Worm (Caenorhabditis elegans): ENCODE measurements around the gene ins-17.

DNA sequence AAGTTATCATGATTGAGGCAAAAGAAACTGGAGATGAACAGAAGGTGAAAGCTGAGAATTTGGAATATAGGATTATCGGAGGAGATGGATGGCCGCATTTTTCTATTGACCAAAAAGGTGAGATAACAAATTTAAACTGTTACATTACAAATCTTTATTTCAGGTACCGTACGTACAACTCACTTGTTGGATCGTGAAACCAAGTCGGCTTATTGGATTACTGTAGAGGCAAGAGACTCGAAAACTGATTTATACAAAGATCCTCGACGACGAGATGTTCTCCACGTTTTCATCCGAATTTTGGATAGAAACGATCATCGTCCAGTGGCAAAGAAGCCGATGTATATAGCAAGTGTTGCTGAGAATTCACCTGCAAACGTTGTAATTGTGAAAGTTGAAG lies 48.6 kb upstream of the ins-17 start:
- TF ChIP-seq tbx-37 (GFP tag; conservative IDR thresholded peaks at IDR 0.05) = no peak
- no peak for TF ChIP-seq F13C5.2 (tag; optimal IDR thresholded peaks at IDR 0.05)
- TF ChIP-seq ama-1 (optimal IDR thresholded peaks at IDR 0.05) = no peak
- no peak for TF ChIP-seq scrt-1 (GFP tag; IDR thresholded peaks at IDR 0.05)
- TF ChIP-seq ceh-36 (tag; optimal IDR thresholded peaks at IDR 0.05) = no peak
- no peak for TF ChIP-seq flt-1 (GFP tag; IDR thresholded peaks at IDR 0.05)
- TF ChIP-seq ceh-13 (GFP tag; optimal IDR thresholded peaks at IDR 0.05) = no peak
- TF ChIP-seq tra-4 (tag; optimal IDR thresholded peaks at IDR 0.05) = no peak
- TF ChIP-seq pes-1 (GFP tag; IDR thresholded peaks at IDR 0.05) = no peak
- TF ChIP-seq hmbx-1 (tag; optimal IDR thresholded peaks at IDR 0.05) = no peak
- TF ChIP-seq tbx-11 (GFP tag; IDR thresholded peaks at IDR 0.05) = no peak
- no peak for TF ChIP-seq ets-7 (tag; optimal IDR thresholded peaks at IDR 0.05)
- TF ChIP-seq sea-1 (GFP tag; conservative IDR thresholded peaks at IDR 0.05) = no peak
